Worm (Caenorhabditis elegans) whole organism, late embryonic: ENCODE measurements around the gene K02C4.3.

ENCODE experiments used
- C08G9.2 ChIP-seq: sonication (generic microtip); optimal IDR thresholded peaks from 2 replicates; lab custom pipeline; 2016; ENCODE audit warnings: mild to moderate bottlenecking, missing genetic modification characterization, moderate library complexity, missing compliant biosample characterization
- F13H6.1 ChIP-seq: sonication (generic microtip); optimal IDR thresholded peaks from 2 replicates; lab custom pipeline; 2016; ENCODE audit warnings: missing genetic modification characterization, missing compliant biosample characterization
- K02D7.2 ChIP-seq: sonication (generic microtip); optimal IDR thresholded peaks from 2 replicates; lab custom pipeline; 2017; ENCODE audit warnings: mild to moderate bottlenecking, missing genetic modification characterization, missing compliant biosample characterization
- K09A11.1 ChIP-seq: sonication (generic microtip); optimal IDR thresholded peaks from 2 replicates; lab custom pipeline; 2017; ENCODE audit warnings: antibody characterized with exemption, mild to moderate bottlenecking, missing genetic modification characterization, missing compliant biosample characterization; ENCODE audit not compliant: insufficient read depth
- ceh-14 ChIP-seq: sonication (generic microtip); optimal IDR thresholded peaks from 2 replicates; lab custom pipeline; 2016; ENCODE audit warnings: missing genotype, missing genetic modification characterization, missing compliant biosample characterization
- ceh-19 ChIP-seq: fragments of 200-800 bp; sonication (Bioruptor generic); optimal IDR thresholded peaks from 2 replicates; lab custom pipeline; 2018; ENCODE audit warnings: mild to moderate bottlenecking, missing genetic modification characterization, missing compliant biosample characterization
- ceh-22 ChIP-seq: sonication (generic microtip); optimal IDR thresholded peaks from 2 replicates; lab custom pipeline; 2017; ENCODE audit warnings: missing biosample characterization, missing genetic modification characterization
- ceh-24 ChIP-seq: sonication (generic microtip); optimal IDR thresholded peaks from 2 replicates; lab custom pipeline; 2016; ENCODE audit warnings: mild to moderate bottlenecking, missing genetic modification characterization, missing compliant biosample characterization
- ceh-30 ChIP-seq: fragments of 150-350 bp; optimal IDR thresholded peaks from 2 replicates; lab custom pipeline; 2014; ENCODE audit warnings: missing biosample characterization, missing genetic modification characterization
- ceh-31 ChIP-seq: sonication (generic microtip); optimal IDR thresholded peaks from 2 replicates; lab custom pipeline; 2016; ENCODE audit warnings: missing genetic modification characterization, missing compliant biosample characterization
- ceh-45 ChIP-seq: fragments of 200-800 bp; sonication (Bioruptor generic); IDR thresholded peaks from 2 replicates; pipeline ENCODE4 v1.3.6; 2022; ENCODE audit warnings: missing genetic modification reagents, missing genetic modification characterization, missing compliant biosample characterization
- che-1 ChIP-seq: sonication (generic microtip); optimal IDR thresholded peaks from 2 replicates; lab custom pipeline; 2016; ENCODE audit warnings: mild to moderate bottlenecking, missing genetic modification characterization, missing compliant biosample characterization
- dmd-4 ChIP-seq: sonication (generic microtip); optimal IDR thresholded peaks from 2 replicates; lab custom pipeline; 2016; ENCODE audit warnings: borderline replicate concordance, missing genetic modification characterization, missing compliant biosample characterization
- elt-2 ChIP-seq: sonication (generic microtip); optimal IDR thresholded peaks from 2 replicates; lab custom pipeline; 2016; ENCODE audit warnings: missing genetic modification reagents, missing genetic modification characterization, missing compliant biosample characterization
- ets-4 ChIP-seq: sonication (generic microtip); optimal IDR thresholded peaks from 2 replicates; lab custom pipeline; 2016; ENCODE audit warnings: missing genetic modification characterization, missing compliant biosample characterization
- fax-1 ChIP-seq: sonication (generic microtip); optimal IDR thresholded peaks from 2 replicates; lab custom pipeline; 2016; ENCODE audit warnings: missing genotype, missing genetic modification characterization, missing compliant biosample characterization
- fkh-10 ChIP-seq: fragments of 150-350 bp; optimal IDR thresholded peaks from 2 replicates; lab custom pipeline; 2014; ENCODE audit warnings: missing biosample characterization, missing genetic modification reagents, missing genetic modification characterization
- hlh-13 ChIP-seq: fragments of 200-800 bp; sonication (Bioruptor generic); optimal IDR thresholded peaks from 2 replicates; lab custom pipeline; 2018; ENCODE audit warnings: mild to moderate bottlenecking, missing genetic modification characterization, missing compliant biosample characterization
- hlh-30 ChIP-seq: sonication (generic microtip); optimal IDR thresholded peaks from 2 replicates; lab custom pipeline; 2017; ENCODE audit warnings: antibody characterized with exemption, missing genetic modification characterization, missing compliant biosample characterization; ENCODE audit not compliant: insufficient read depth
- hlh-6 ChIP-seq: sonication (generic microtip); optimal IDR thresholded peaks from 2 replicates; lab custom pipeline; 2016; ENCODE audit warnings: missing genotype, missing genetic modification characterization, missing compliant biosample characterization
- lin-11 ChIP-seq: fragments of 200-800 bp; sonication (Bioruptor generic); optimal IDR thresholded peaks from 2 replicates; lab custom pipeline; 2018; ENCODE audit warnings: mild to moderate bottlenecking, missing genetic modification characterization, missing compliant biosample characterization
- nfya-1 ChIP-seq: sonication (generic microtip); optimal IDR thresholded peaks from 2 replicates; lab custom pipeline; 2017; ENCODE audit warnings: missing genetic modification characterization, mild to moderate bottlenecking, missing compliant biosample characterization, antibody characterized with exemption, moderate library complexity
- pha-2 ChIP-seq: sonication (generic microtip); optimal IDR thresholded peaks from 2 replicates; lab custom pipeline; 2017; ENCODE audit warnings: mild to moderate bottlenecking, missing genetic modification characterization, missing compliant biosample characterization
- pha-4 ChIP-seq: fragments of 150-350 bp; optimal IDR thresholded peaks from 2 replicates; lab custom pipeline; 2018; ENCODE audit warnings: missing biosample characterization, missing genetic modification reagents, missing genetic modification characterization
- pqm-1 ChIP-seq: sonication (generic microtip); optimal IDR thresholded peaks from 2 replicates; lab custom pipeline; 2016; ENCODE audit warnings: missing genetic modification characterization, missing compliant biosample characterization
- pros-1 ChIP-seq: fragments of 150-350 bp; optimal IDR thresholded peaks from 2 replicates; lab custom pipeline; 2014; ENCODE audit warnings: missing biosample characterization, missing genetic modification reagents, missing genetic modification characterization
- ref-2 ChIP-seq: sonication (generic microtip); optimal IDR thresholded peaks from 2 replicates; lab custom pipeline; 2016; ENCODE audit warnings: missing genetic modification characterization, missing compliant biosample characterization
- sdc-2 ChIP-seq: sonication (generic microtip); optimal IDR thresholded peaks from 2 replicates; lab custom pipeline; 2016; ENCODE audit warnings: missing genotype, missing genetic modification characterization, missing compliant biosample characterization
- sox-2 ChIP-seq: fragments of 200-800 bp; sonication (Bioruptor generic); IDR thresholded peaks from 2 replicates; pipeline ENCODE4 v1.3.6; 2022; ENCODE audit warnings: missing genetic modification reagents, missing genetic modification characterization, missing compliant biosample characterization
- sox-4 ChIP-seq: sonication (generic microtip); optimal IDR thresholded peaks from 2 replicates; lab custom pipeline; 2017; ENCODE audit warnings: mild to moderate bottlenecking, missing genetic modification characterization, inconsistent platforms, missing compliant biosample characterization
- syd-9 ChIP-seq: sonication (generic microtip); optimal IDR thresholded peaks from 2 replicates; lab custom pipeline; 2016; ENCODE audit warnings: mild to moderate bottlenecking, missing genetic modification characterization, moderate library complexity, missing compliant biosample characterization
- tbx-2 ChIP-seq: sonication (generic microtip); optimal IDR thresholded peaks from 2 replicates; lab custom pipeline; 2016; ENCODE audit warnings: missing genetic modification characterization, missing compliant biosample characterization
- ttx-3 ChIP-seq: sonication (generic microtip); optimal IDR thresholded peaks from 2 replicates; lab custom pipeline; 2016; ENCODE audit warnings: missing genetic modification reagents, missing genetic modification characterization, missing compliant biosample characterization
- unc-3 ChIP-seq, 2 experiments: fragments of 200-800 bp in 1 of 2; sonication (Bioruptor generic) in 1 of 2; sonication (generic microtip) in 1 of 2; conservative IDR thresholded peaks in 1 of 2; optimal IDR thresholded peaks in 1 of 2; 2 replicates each; pipeline versions ENCODE4 v1.3.6 to Lab custom; 2016 to 2022; ENCODE audit warnings: missing compliant biosample characterization in 2 of 2, missing genetic modification characterization in 2 of 2, missing genetic modification reagents in 1 of 2
- unc-55 ChIP-seq: sonication (generic microtip); optimal IDR thresholded peaks from 2 replicates; lab custom pipeline; 2017; ENCODE audit warnings: missing biosample characterization, missing genetic modification reagents, missing genetic modification characterization
- ztf-16 ChIP-seq: sonication (generic microtip); optimal IDR thresholded peaks from 2 replicates; lab custom pipeline; 2017; ENCODE audit warnings: missing genetic modification characterization, missing compliant biosample characterization

K02C4.3 gene

ce11 chrII:8128273-8129039, 41.8 kb upstream of the K02C4.3 start (continued):
- TF ChIP-seq sdc-2 (tag; lab: Kevin White, UChicago) = peak; percentile 72
- TF ChIP-seq pha-2 = peak; percentile 1
- TF ChIP-seq ceh-45 (GFP tag; lab: Robert Waterston, UW) = peak; percentile 49; the same call in 1 of the 2 replicates
- TF ChIP-seq unc-3 (GFP tag; conservative IDR thresholded peaks at IDR 0.05; lab: Robert Waterston, UW) = no peak
- no peak for TF ChIP-seq unc-3 (tag; optimal IDR thresholded peaks at IDR 0.05; lab: Kevin White, UChicago)
- TF ChIP-seq fax-1 = no peak
- TF ChIP-seq ttx-3 (tag; lab: Kevin White, UChicago) = peak; percentile 17
- TF ChIP-seq C08G9.2 (tag; lab: Kevin White, UChicago) = peak; percentile 31
- TF ChIP-seq ceh-31 (tag; lab: Kevin White, UChicago) = peak; percentile 66
- TF ChIP-seq sox-4 = peak; percentile 63
- peak; percentile 10 for TF ChIP-seq hlh-30
- TF ChIP-seq syd-9 (tag; lab: Kevin White, UChicago) = peak; percentile 70
- no peak for TF ChIP-seq fkh-10 (GFP tag; lab: Kevin White, UChicago)
- peak; percentile 45 for TF ChIP-seq ref-2 (tag; lab: Kevin White, UChicago)
- TF ChIP-seq pros-1 = peak; percentile 52
- peak; percentile 72 for TF ChIP-seq hlh-6
- TF ChIP-seq sox-2 (GFP tag; lab: Robert Waterston, UW) = no peak
- TF ChIP-seq che-1 = peak; percentile 57
- peak; percentile 33 for TF ChIP-seq lin-11
- TF ChIP-seq ets-4 (tag; lab: Kevin White, UChicago) = no peak
- no peak for TF ChIP-seq elt-2 (tag; lab: Kevin White, UChicago)
- TF ChIP-seq ceh-30 = no peak
- no peak for TF ChIP-seq ceh-19
- peak; percentile 30 for TF ChIP-seq ceh-14 (tag; lab: Kevin White, UChicago)
- no peak for TF ChIP-seq hlh-13 (GFP tag; lab: Kevin White, UChicago)
- no peak for TF ChIP-seq pha-4
- peak; percentile 38 for TF ChIP-seq pqm-1 (tag; lab: Kevin White, UChicago)
- peak; percentile 19 for TF ChIP-seq F13H6.1 (tag; lab: Kevin White, UChicago)

DNA sequence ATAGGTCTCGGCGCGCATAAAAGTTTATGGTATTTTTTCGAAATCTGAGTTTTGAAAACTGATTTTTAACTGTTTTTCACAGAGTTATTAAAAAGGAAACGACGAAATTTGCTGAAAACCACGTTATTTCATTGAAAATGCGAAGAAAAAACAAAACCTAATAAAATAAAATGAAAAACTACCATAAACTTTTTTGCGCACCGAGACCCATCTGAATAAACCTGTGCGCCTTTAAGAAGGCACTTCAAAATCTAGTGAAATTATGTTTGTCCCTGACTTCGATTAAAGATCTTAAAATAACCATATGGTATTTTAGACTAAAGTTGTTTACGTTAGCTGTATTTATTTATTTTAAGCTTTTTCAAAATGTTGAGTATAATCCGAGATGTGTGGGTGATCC, 41.1 kb upstream of the K02C4.3 start:
- TF ChIP-seq K02D7.2 (no peak), pha-4 (no peak), dmd-4 (tag; lab: Kevin White, UChicago) (no peak), K09A11.1 (tag; lab: Kevin White, UChicago) (no peak), sdc-2 (tag; lab: Kevin White, UChicago) (no peak), ceh-24 (tag; lab: Kevin White, UChicago) (no peak), ref-2 (tag; lab: Kevin White, UChicago) (no peak), pros-1 (no peak), ztf-16 (no peak), unc-55 (GFP tag; lab: Kevin White, UChicago) (no peak), ceh-31 (tag; lab: Kevin White, UChicago) (no peak), ceh-19 (no peak), ets-4 (tag; lab: Kevin White, UChicago) (no peak)

DNA sequence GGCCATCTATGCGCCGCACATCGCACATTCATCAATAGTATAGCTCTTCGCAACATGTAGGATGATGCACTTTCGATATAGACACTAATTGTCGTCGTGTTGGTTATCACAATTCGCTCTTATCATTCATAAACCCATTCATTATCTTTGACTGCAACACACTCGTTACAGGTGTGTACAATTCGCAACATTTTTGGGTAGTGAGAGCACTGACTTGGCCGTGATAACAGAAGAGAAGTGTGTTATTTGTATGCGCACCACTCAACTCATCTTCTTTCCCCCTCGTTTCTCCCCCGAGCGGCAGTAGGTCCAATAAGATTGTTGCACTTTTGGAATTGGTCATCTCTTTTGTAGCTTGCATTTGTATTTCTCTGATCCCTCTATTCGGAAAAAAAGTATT, 40.6 kb upstream of the K02C4.3 start:
- TF ChIP-seq ceh-22 (tag; lab: Kevin White, UChicago) (peak; percentile 64), nfya-1 (tag; lab: Kevin White, UChicago) (no peak), tbx-2 (tag; lab: Kevin White, UChicago) (peak; percentile 8), elt-2 (tag; lab: Kevin White, UChicago) (peak; percentile 96)
